Worm (Caenorhabditis elegans): Measurements from ENCODE around the gene F08H9.2.

- no peak for TF ChIP-seq skn-1 (tag; optimal IDR thresholded peaks at IDR 0.05)
- TF ChIP-seq nhr-77 (tag; optimal IDR thresholded peaks at IDR 0.05), result no peak
- TF ChIP-seq pag-3 (tag; optimal IDR thresholded peaks at IDR 0.05; ENCODE audit: borderline replicate concordance, insufficient read depth), result no peak
- TF ChIP-seq mdl-1 (tag; optimal IDR thresholded peaks at IDR 0.05), result no peak
- TF ChIP-seq fkh-10 (GFP tag; optimal IDR thresholded peaks at IDR 0.05), result no peak
- TF ChIP-seq elt-3 (tag; optimal IDR thresholded peaks at IDR 0.05), result no peak
- TF ChIP-seq sox-4 (tag; optimal IDR thresholded peaks at IDR 0.05), result no peak
Measured at ce11 chrV:14446453-14446852, 14.0 kb upstream of the F08H9.2 start.

All from whole organism, L1 larva.